Worm (Caenorhabditis elegans) whole organism, late embryonic: ENCODE results near the gene srd-46.

Experiments used
- Y22D7AL.16 ChIP-seq: sonication (generic microtip); optimal IDR thresholded peaks from 2 replicates; lab custom pipeline; 2016; ENCODE audit warnings: missing genetic modification characterization, missing compliant biosample characterization
- ceh-14 ChIP-seq: sonication (generic microtip); optimal IDR thresholded peaks from 2 replicates; lab custom pipeline; 2016; ENCODE audit warnings: missing genotype, missing genetic modification characterization, missing compliant biosample characterization
- ceh-2 ChIP-seq: sonication (generic microtip); optimal IDR thresholded peaks from 2 replicates; lab custom pipeline; 2016; ENCODE audit warnings: missing genotype, missing genetic modification characterization, missing compliant biosample characterization
- ceh-22 ChIP-seq: sonication (generic microtip); optimal IDR thresholded peaks from 2 replicates; lab custom pipeline; 2017; ENCODE audit warnings: missing biosample characterization, missing genetic modification characterization
- ceh-24 ChIP-seq: sonication (generic microtip); optimal IDR thresholded peaks from 2 replicates; lab custom pipeline; 2016; ENCODE audit warnings: mild to moderate bottlenecking, missing genetic modification characterization, missing compliant biosample characterization
- ceh-6 ChIP-seq: fragments of 200-800 bp; sonication (Bioruptor generic); optimal IDR thresholded peaks from 2 replicates; lab custom pipeline; 2018; ENCODE audit warnings: mild to moderate bottlenecking, missing genetic modification characterization, missing compliant biosample characterization
- hlh-30 ChIP-seq: sonication (generic microtip); optimal IDR thresholded peaks from 2 replicates; lab custom pipeline; 2017; ENCODE audit warnings: antibody characterized with exemption, missing genetic modification characterization, missing compliant biosample characterization; ENCODE audit not compliant: insufficient read depth
- hlh-8 ChIP-seq: sonication (generic microtip); optimal IDR thresholded peaks from 2 replicates; lab custom pipeline; 2016; ENCODE audit warnings: missing genotype, missing genetic modification characterization, missing compliant biosample characterization
- nhr-11 ChIP-seq: fragments of 150-350 bp; optimal IDR thresholded peaks from 2 replicates; lab custom pipeline; 2014; ENCODE audit warnings: missing biosample characterization, missing genetic modification characterization
- pqm-1 ChIP-seq: sonication (generic microtip); optimal IDR thresholded peaks from 2 replicates; lab custom pipeline; 2016; ENCODE audit warnings: missing genetic modification characterization, missing compliant biosample characterization
- tbx-7 ChIP-seq: sonication (generic microtip); optimal IDR thresholded peaks from 2 replicates; lab custom pipeline; 2016; ENCODE audit warnings: missing genotype, missing genetic modification characterization, missing compliant biosample characterization

DNA sequence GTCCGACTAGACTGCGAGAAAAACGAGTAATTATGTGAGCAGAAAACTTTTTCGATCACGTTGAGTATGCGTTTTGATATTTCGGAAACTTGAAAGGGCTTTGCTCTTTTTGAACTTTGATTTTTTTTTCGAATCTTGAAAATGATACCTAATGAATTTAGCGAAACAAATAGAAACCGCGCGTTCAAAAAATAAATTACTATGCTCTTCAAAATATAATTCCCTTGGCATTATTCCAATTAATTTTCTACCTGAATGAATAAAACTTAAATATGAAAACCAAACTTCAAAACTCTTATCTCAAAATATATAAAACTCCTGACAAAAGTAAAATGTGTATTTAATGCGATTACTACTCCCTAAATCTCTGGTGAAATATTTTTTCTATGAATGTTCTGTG, 16.6 kb upstream of the srd-46 start, which contains the start of gene xtr-2:
- TF ChIP-seq ceh-22 (tag; lab: Kevin White, UChicago) (no peak), hlh-8 (no peak), nhr-11 (tag; lab: Kevin White, UChicago) (no peak), tbx-7 (tag; lab: Kevin White, UChicago) (no peak), ceh-24 (tag; lab: Kevin White, UChicago) (no peak), hlh-30 (no peak), ceh-14 (tag; lab: Kevin White, UChicago) (no peak), pqm-1 (no peak), Y22D7AL.16 (tag; lab: Kevin White, UChicago) (no peak), ceh-2 (tag; lab: Kevin White, UChicago) (no peak), ceh-6 (GFP tag; lab: Kevin White, UChicago) (no peak)
